Worm (Caenorhabditis elegans) whole organism, late embryonic: Measurements from ENCODE around the gene C04G6.11.

Experiments
- C38D4.7 ChIP-seq: fragments of 200-800 bp; sonication (Bioruptor generic); optimal IDR thresholded peaks from 2 replicates; lab custom pipeline; 2018; ENCODE audit warnings: mild to moderate bottlenecking, missing genetic modification characterization, moderate library complexity, missing compliant biosample characterization
- F13H6.1 ChIP-seq: sonication (generic microtip); optimal IDR thresholded peaks from 2 replicates; lab custom pipeline; 2016; ENCODE audit warnings: missing genetic modification characterization, missing compliant biosample characterization
- Y22D7AL.16 ChIP-seq: sonication (generic microtip); optimal IDR thresholded peaks from 2 replicates; lab custom pipeline; 2016; ENCODE audit warnings: missing genetic modification characterization, missing compliant biosample characterization
- ahr-1 ChIP-seq: sonication (generic microtip); optimal IDR thresholded peaks from 2 replicates; lab custom pipeline; 2016; ENCODE audit warnings: missing genetic modification characterization, missing compliant biosample characterization
- ama-1 ChIP-seq: fragments of 150-350 bp; optimal IDR thresholded peaks from 2 replicates; lab custom pipeline; 2014
- ceh-18 ChIP-seq: sonication (generic microtip); optimal IDR thresholded peaks from 2 replicates; lab custom pipeline; 2016; ENCODE audit warnings: missing genetic modification characterization, missing compliant biosample characterization
- ceh-22 ChIP-seq: sonication (generic microtip); optimal IDR thresholded peaks from 2 replicates; lab custom pipeline; 2017; ENCODE audit warnings: missing biosample characterization, missing genetic modification characterization
- ceh-24 ChIP-seq: sonication (generic microtip); optimal IDR thresholded peaks from 2 replicates; lab custom pipeline; 2016; ENCODE audit warnings: mild to moderate bottlenecking, missing genetic modification characterization, missing compliant biosample characterization
- ceh-31 ChIP-seq: sonication (generic microtip); optimal IDR thresholded peaks from 2 replicates; lab custom pipeline; 2016; ENCODE audit warnings: missing genetic modification characterization, missing compliant biosample characterization
- ceh-45 ChIP-seq: fragments of 200-800 bp; sonication (Bioruptor generic); IDR thresholded peaks from 2 replicates; pipeline ENCODE4 v1.3.6; 2022; ENCODE audit warnings: missing genetic modification reagents, missing genetic modification characterization, missing compliant biosample characterization
- ceh-48 ChIP-seq: sonication (generic microtip); optimal IDR thresholded peaks from 2 replicates; lab custom pipeline; 2016; ENCODE audit warnings: missing genetic modification characterization, inconsistent platforms, missing compliant biosample characterization
- ceh-6 ChIP-seq: fragments of 200-800 bp; sonication (Bioruptor generic); optimal IDR thresholded peaks from 2 replicates; lab custom pipeline; 2018; ENCODE audit warnings: mild to moderate bottlenecking, missing genetic modification characterization, missing compliant biosample characterization
- ceh-9 ChIP-seq: sonication (generic microtip); optimal IDR thresholded peaks from 2 replicates; lab custom pipeline; 2016; ENCODE audit warnings: mild to moderate bottlenecking, missing genetic modification characterization, inconsistent platforms, missing compliant biosample characterization
- che-1 ChIP-seq: sonication (generic microtip); optimal IDR thresholded peaks from 2 replicates; lab custom pipeline; 2016; ENCODE audit warnings: mild to moderate bottlenecking, missing genetic modification characterization, missing compliant biosample characterization
- dmd-4 ChIP-seq: sonication (generic microtip); optimal IDR thresholded peaks from 2 replicates; lab custom pipeline; 2016; ENCODE audit warnings: borderline replicate concordance, missing genetic modification characterization, missing compliant biosample characterization
- elt-2 ChIP-seq: sonication (generic microtip); optimal IDR thresholded peaks from 2 replicates; lab custom pipeline; 2016; ENCODE audit warnings: missing genetic modification reagents, missing genetic modification characterization, missing compliant biosample characterization
- elt-4 ChIP-seq: sonication (generic microtip); optimal IDR thresholded peaks from 2 replicates; lab custom pipeline; 2016; ENCODE audit warnings: missing genetic modification characterization, missing compliant biosample characterization
- fax-1 ChIP-seq: sonication (generic microtip); optimal IDR thresholded peaks from 2 replicates; lab custom pipeline; 2016; ENCODE audit warnings: missing genotype, missing genetic modification characterization, missing compliant biosample characterization
- fkh-10 ChIP-seq: fragments of 150-350 bp; optimal IDR thresholded peaks from 2 replicates; lab custom pipeline; 2014; ENCODE audit warnings: missing biosample characterization, missing genetic modification reagents, missing genetic modification characterization
- gmeb-2 ChIP-seq: sonication (generic microtip); optimal IDR thresholded peaks from 2 replicates; lab custom pipeline; 2016; ENCODE audit warnings: missing genetic modification characterization, inconsistent platforms, missing compliant biosample characterization
- hlh-13 ChIP-seq: fragments of 200-800 bp; sonication (Bioruptor generic); optimal IDR thresholded peaks from 2 replicates; lab custom pipeline; 2018; ENCODE audit warnings: mild to moderate bottlenecking, missing genetic modification characterization, missing compliant biosample characterization
- hlh-30 ChIP-seq: sonication (generic microtip); optimal IDR thresholded peaks from 2 replicates; lab custom pipeline; 2017; ENCODE audit warnings: antibody characterized with exemption, missing genetic modification characterization, missing compliant biosample characterization; ENCODE audit not compliant: insufficient read depth
- hlh-6 ChIP-seq: sonication (generic microtip); optimal IDR thresholded peaks from 2 replicates; lab custom pipeline; 2016; ENCODE audit warnings: missing genotype, missing genetic modification characterization, missing compliant biosample characterization
- hlh-8 ChIP-seq: sonication (generic microtip); optimal IDR thresholded peaks from 2 replicates; lab custom pipeline; 2016; ENCODE audit warnings: missing genotype, missing genetic modification characterization, missing compliant biosample characterization
- lin-11 ChIP-seq: fragments of 200-800 bp; sonication (Bioruptor generic); optimal IDR thresholded peaks from 2 replicates; lab custom pipeline; 2018; ENCODE audit warnings: mild to moderate bottlenecking, missing genetic modification characterization, missing compliant biosample characterization
- madf-2 ChIP-seq: sonication (generic microtip); optimal IDR thresholded peaks from 2 replicates; lab custom pipeline; 2017; ENCODE audit warnings: missing genetic modification characterization, missing compliant biosample characterization
- mec-3 ChIP-seq: sonication (generic microtip); optimal IDR thresholded peaks from 2 replicates; lab custom pipeline; 2016; ENCODE audit warnings: borderline replicate concordance, missing genetic modification characterization, missing compliant biosample characterization
- nfya-1 ChIP-seq: sonication (generic microtip); optimal IDR thresholded peaks from 2 replicates; lab custom pipeline; 2017; ENCODE audit warnings: missing genetic modification characterization, mild to moderate bottlenecking, missing compliant biosample characterization, antibody characterized with exemption, moderate library complexity
- npax-4 ChIP-seq: sonication (generic microtip); optimal IDR thresholded peaks from 2 replicates; lab custom pipeline; 2016; ENCODE audit warnings: missing genetic modification characterization, missing compliant biosample characterization
- odd-2 ChIP-seq: sonication (generic microtip); optimal IDR thresholded peaks from 2 replicates; lab custom pipeline; 2017; ENCODE audit warnings: antibody characterized with exemption, mild to moderate bottlenecking, missing genetic modification characterization, missing compliant biosample characterization
- pax-1 ChIP-seq: fragments of 150-350 bp; optimal IDR thresholded peaks from 2 replicates; lab custom pipeline; 2014; ENCODE audit warnings: missing biosample characterization, missing genetic modification characterization
- pha-2 ChIP-seq: sonication (generic microtip); optimal IDR thresholded peaks from 2 replicates; lab custom pipeline; 2017; ENCODE audit warnings: mild to moderate bottlenecking, missing genetic modification characterization, missing compliant biosample characterization
- pros-1 ChIP-seq: fragments of 150-350 bp; optimal IDR thresholded peaks from 2 replicates; lab custom pipeline; 2014; ENCODE audit warnings: missing biosample characterization, missing genetic modification reagents, missing genetic modification characterization
- rnt-1 ChIP-seq: sonication (generic microtip); optimal IDR thresholded peaks from 2 replicates; lab custom pipeline; 2016; ENCODE audit warnings: missing genetic modification characterization, missing compliant biosample characterization
- sdc-2 ChIP-seq: sonication (generic microtip); optimal IDR thresholded peaks from 2 replicates; lab custom pipeline; 2016; ENCODE audit warnings: missing genotype, missing genetic modification characterization, missing compliant biosample characterization
- tbx-2 ChIP-seq: sonication (generic microtip); optimal IDR thresholded peaks from 2 replicates; lab custom pipeline; 2016; ENCODE audit warnings: missing genetic modification characterization, missing compliant biosample characterization
- tbx-7 ChIP-seq: sonication (generic microtip); optimal IDR thresholded peaks from 2 replicates; lab custom pipeline; 2016; ENCODE audit warnings: missing genotype, missing genetic modification characterization, missing compliant biosample characterization
- ttx-3 ChIP-seq: sonication (generic microtip); optimal IDR thresholded peaks from 2 replicates; lab custom pipeline; 2016; ENCODE audit warnings: missing genetic modification reagents, missing genetic modification characterization, missing compliant biosample characterization
- unc-3 ChIP-seq, 2 experiments: fragments of 200-800 bp in 1 of 2; sonication (Bioruptor generic) in 1 of 2; sonication (generic microtip) in 1 of 2; conservative IDR thresholded peaks in 1 of 2; optimal IDR thresholded peaks in 1 of 2; 2 replicates each; pipeline versions ENCODE4 v1.3.6 to Lab custom; 2016 to 2022; ENCODE audit warnings: missing compliant biosample characterization in 2 of 2, missing genetic modification characterization in 2 of 2, missing genetic modification reagents in 1 of 2
- unc-42 ChIP-seq: sonication (generic microtip); optimal IDR thresholded peaks from 2 replicates; lab custom pipeline; 2016; ENCODE audit warnings: missing genotype, missing genetic modification characterization, missing compliant biosample characterization
- unc-55 ChIP-seq: sonication (generic microtip); optimal IDR thresholded peaks from 2 replicates; lab custom pipeline; 2017; ENCODE audit warnings: missing biosample characterization, missing genetic modification reagents, missing genetic modification characterization

The C04G6.11 gene

ce11 chrII:5081124-5081913 lies 22.3 kb downstream of the C04G6.11 start, which contains the start of gene dsh-2:
TSS of gene dsh-2 (minus strand) at chrII:5081174.
- peak; percentile 52 for TF ChIP-seq hlh-30 (tag; lab: Kevin White, UChicago)
- TF ChIP-seq unc-55 (GFP tag; lab: Kevin White, UChicago): peak; percentile 41
- peak; percentile 86 for TF ChIP-seq pax-1 (tag; lab: Kevin White, UChicago)
- no peak for TF ChIP-seq gmeb-2
- no peak for TF ChIP-seq che-1 (tag; lab: Kevin White, UChicago)
- TF ChIP-seq mec-3 (tag; lab: Kevin White, UChicago): no peak
- TF ChIP-seq unc-42: peak; percentile 65
- peak; percentile 25 for TF ChIP-seq ceh-48 (tag; lab: Kevin White, UChicago)
- peak; percentile 32 for TF ChIP-seq tbx-2 (tag; lab: Kevin White, UChicago)
- TF ChIP-seq nfya-1 (tag; lab: Kevin White, UChicago): peak; percentile 39

- no peak for TF ChIP-seq lin-11 (tag; lab: Kevin White, UChicago)
- TF ChIP-seq ceh-45: no peak
- TF ChIP-seq tbx-7 (tag; lab: Kevin White, UChicago): no peak
- TF ChIP-seq odd-2: no peak
- no peak for TF ChIP-seq hlh-13 (GFP tag; lab: Kevin White, UChicago)
- no peak for TF ChIP-seq ceh-9
- no peak for TF ChIP-seq ttx-3 (tag; lab: Kevin White, UChicago)
- no peak for TF ChIP-seq ceh-6 (GFP tag; lab: Kevin White, UChicago)
- no peak for TF ChIP-seq ceh-22 (tag; lab: Kevin White, UChicago)
- TF ChIP-seq, all 69 proteins: peak for 0
Observed at ce11 chrII:5071265-5071664, 32.4 kb downstream of the C04G6.11 start, which contains the start of gene C27A2.7. TSS of gene C27A2.7 (minus strand) at chrII:5071365.

- TF ChIP-seq ceh-45 (no peak), sdc-2 (tag; lab: Kevin White, UChicago) (no peak), fkh-10 (GFP tag; lab: Kevin White, UChicago) (no peak), gmeb-2 (no peak), C38D4.7 (no peak), ceh-24 (tag; lab: Kevin White, UChicago) (no peak), hlh-8 (tag; lab: Kevin White, UChicago) (no peak), elt-2 (no peak), F13H6.1 (tag; lab: Kevin White, UChicago) (no peak), ama-1 (lab: Kevin White, UChicago) (no peak), hlh-6 (no peak), che-1 (tag; lab: Kevin White, UChicago) (no peak), ahr-1 (tag; lab: Kevin White, UChicago) (no peak), madf-2 (tag; lab: Kevin White, UChicago) (no peak)
Observed at ce11 chrII:5069525-5069924, 34.1 kb downstream of the C04G6.11 start, which contains the start of gene idpb-2. TSS of gene idpb-2 (minus strand) at chrII:5069625.

ce11 chrII:5067927-5068326 lies 35.7 kb downstream of the C04G6.11 start, which contains the start of gene C27A2.8:
TSS of gene C27A2.8 (minus strand) at chrII:5068043.
- TF ChIP-seq rnt-1 (tag; lab: Kevin White, UChicago) (no peak), Y22D7AL.16 (tag; lab: Kevin White, UChicago) (no peak), ceh-18 (tag; lab: Kevin White, UChicago) (no peak), pha-2 (no peak), ceh-31 (tag; lab: Kevin White, UChicago) (no peak), ama-1 (lab: Kevin White, UChicago) (no peak), fax-1 (tag; lab: Kevin White, UChicago) (no peak), elt-4 (tag; lab: Kevin White, UChicago) (no peak), pros-1 (tag; lab: Kevin White, UChicago) (no peak), unc-3 (GFP tag; conservative IDR thresholded peaks at IDR 0.05; lab: Robert Waterston, UW) (no peak), unc-3 (tag; optimal IDR thresholded peaks at IDR 0.05; lab: Kevin White, UChicago) (no peak), dmd-4 (tag; lab: Kevin White, UChicago) (no peak), ceh-45 (no peak), hlh-13 (GFP tag; lab: Kevin White, UChicago) (no peak), npax-4 (tag; lab: Kevin White, UChicago) (no peak), hlh-30 (tag; lab: Kevin White, UChicago) (no peak)
